Worm (Caenorhabditis elegans) whole organism, young adult: Measurements from ENCODE around the gene glb-11.

Experiments used
- B0019.2 ChIP-seq: fragments of 200-800 bp; sonication (Bioruptor generic); conservative IDR thresholded peaks from 2 replicates; pipeline ENCODE4 v1.3.6; 2022; ENCODE audit warnings: missing genetic modification reagents, missing genetic modification characterization, missing compliant biosample characterization
- B0261.1 ChIP-seq: sonication (generic microtip); optimal IDR thresholded peaks from 2 replicates; lab custom pipeline; 2016; ENCODE audit warnings: mild to moderate bottlenecking, missing genetic modification characterization, moderate library complexity, missing compliant biosample characterization
- B0336.3 ChIP-seq: fragments of 200-800 bp; sonication (Bioruptor generic); IDR thresholded peaks from 2 replicates; pipeline ENCODE4 v1.3.6; 2022; ENCODE audit warnings: missing genetic modification characterization, missing compliant biosample characterization
- C06A6.2 ChIP-seq: fragments of 200-800 bp; sonication (Bioruptor generic); conservative IDR thresholded peaks from 2 replicates; pipeline ENCODE4 v1.3.6; 2022; ENCODE audit warnings: missing genetic modification characterization, missing compliant biosample characterization
- C17E4.6 ChIP-seq: fragments of 200-800 bp; sonication (Bioruptor generic); IDR thresholded peaks from 2 replicates; pipeline ENCODE4 v1.3.6; 2022; ENCODE audit warnings: missing genetic modification reagents, missing genetic modification characterization, missing compliant biosample characterization
- D2030.7 ChIP-seq: fragments of 200-800 bp; sonication (Bioruptor generic); IDR thresholded peaks from 2 replicates; pipeline ENCODE4 v1.3.6; 2022; ENCODE audit warnings: missing genetic modification reagents, missing genetic modification characterization, missing compliant biosample characterization
- F22D6.2 ChIP-seq: sonication (generic microtip); optimal IDR thresholded peaks from 2 replicates; lab custom pipeline; 2016; ENCODE audit warnings: mild to moderate bottlenecking, missing genetic modification characterization, missing compliant biosample characterization
- F52B5.7 ChIP-seq: sonication (generic microtip); optimal IDR thresholded peaks from 2 replicates; lab custom pipeline; 2016; ENCODE audit warnings: mild to moderate bottlenecking, missing genetic modification characterization, missing compliant biosample characterization
- F55B11.4 ChIP-seq: sonication (generic microtip); optimal IDR thresholded peaks from 2 replicates; lab custom pipeline; 2016; ENCODE audit warnings: missing compliant biosample characterization, missing genetic modification characterization, borderline replicate concordance; ENCODE audit not compliant: insufficient read depth
- F57C9.4 ChIP-seq: sonication (generic microtip); optimal IDR thresholded peaks from 2 replicates; lab custom pipeline; 2017; ENCODE audit warnings: mild to moderate bottlenecking, missing genetic modification characterization, missing compliant biosample characterization
- K12H6.12 ChIP-seq: fragments of 200-800 bp; sonication (Bioruptor generic); optimal IDR thresholded peaks from 2 replicates; lab custom pipeline; 2018; ENCODE audit warnings: mild to moderate bottlenecking, missing genetic modification characterization, missing compliant biosample characterization
- T26A5.8 ChIP-seq: sonication (generic microtip); optimal IDR thresholded peaks from 2 replicates; lab custom pipeline; 2016; ENCODE audit warnings: missing genetic modification characterization, missing compliant biosample characterization
- Y67H2A.10 ChIP-seq: fragments of 200-800 bp; sonication (Bioruptor generic); conservative IDR thresholded peaks from 2 replicates; pipeline ENCODE4 v1.3.6; 2022; ENCODE audit warnings: missing genetic modification reagents, missing genetic modification characterization, missing compliant biosample characterization
- akir-1 ChIP-seq: fragments of 200-800 bp; sonication (Bioruptor generic); optimal IDR thresholded peaks from 2 replicates; lab custom pipeline; 2018; ENCODE audit warnings: mild to moderate bottlenecking, missing genetic modification characterization, moderate library complexity, missing compliant biosample characterization
- atf-7 ChIP-seq: sonication (generic microtip); optimal IDR thresholded peaks from 2 replicates; lab custom pipeline; 2017; ENCODE audit warnings: mild to moderate bottlenecking, missing genetic modification characterization, missing compliant biosample characterization
- athp-1 ChIP-seq: sonication (generic microtip); optimal IDR thresholded peaks from 2 replicates; lab custom pipeline; 2017; ENCODE audit warnings: mild to moderate bottlenecking, missing genetic modification characterization, missing compliant biosample characterization
- attf-3 ChIP-seq: fragments of 200-800 bp; sonication (Bioruptor generic); conservative IDR thresholded peaks from 2 replicates; pipeline ENCODE4 v1.3.6; 2022; ENCODE audit warnings: missing genetic modification reagents, missing genetic modification characterization, missing compliant biosample characterization
- bed-1 ChIP-seq: fragments of 200-800 bp; sonication (Bioruptor generic); IDR thresholded peaks from 2 replicates; pipeline ENCODE4 v1.3.6; 2022; ENCODE audit warnings: missing genetic modification reagents, missing genetic modification characterization, missing compliant biosample characterization
- cebp-2 ChIP-seq: fragments of 200-800 bp; sonication (Bioruptor generic); IDR thresholded peaks from 2 replicates; pipeline ENCODE4 v1.3.6; 2022; ENCODE audit warnings: missing genetic modification characterization, missing compliant biosample characterization
- ceh-100 ChIP-seq: fragments of 200-800 bp; sonication (Bioruptor generic); IDR thresholded peaks from 2 replicates; pipeline ENCODE4 v1.3.6; 2022; ENCODE audit warnings: missing genetic modification reagents, missing genetic modification characterization, missing compliant biosample characterization
- ceh-58 ChIP-seq: fragments of 200-800 bp; sonication (Bioruptor generic); IDR thresholded peaks from 2 replicates; pipeline ENCODE4 v1.3.6; 2022; ENCODE audit warnings: missing genetic modification characterization, missing compliant biosample characterization
- chd-7 ChIP-seq: sonication (generic microtip); optimal IDR thresholded peaks from 2 replicates; lab custom pipeline; 2016; ENCODE audit warnings: mild to moderate bottlenecking, missing genetic modification characterization, moderate library complexity, missing compliant biosample characterization
- die-1 ChIP-seq: sonication (generic microtip); optimal IDR thresholded peaks from 2 replicates; lab custom pipeline; 2016; ENCODE audit warnings: missing genotype, mild to moderate bottlenecking, missing genetic modification characterization, missing compliant biosample characterization
- dpl-1 ChIP-seq: fragments of 150-350 bp; optimal IDR thresholded peaks from 2 replicates; lab custom pipeline; 2014; ENCODE audit warnings: missing biosample characterization, missing genetic modification reagents, missing genetic modification characterization
- efl-1 ChIP-seq: fragments of 150-350 bp; optimal IDR thresholded peaks from 2 replicates; lab custom pipeline; 2014; ENCODE audit warnings: missing biosample characterization, missing genetic modification reagents, missing genetic modification characterization
- ekl-4 ChIP-seq: fragments of 200-800 bp; sonication (Bioruptor generic); IDR thresholded peaks from 2 replicates; pipeline ENCODE4 v1.3.6; 2022; ENCODE audit warnings: missing genetic modification reagents, missing genetic modification characterization, missing compliant biosample characterization
- ets-4 ChIP-seq: fragments of 200-800 bp; sonication (Bioruptor generic); optimal IDR thresholded peaks from 2 replicates; lab custom pipeline; 2018; ENCODE audit warnings: mild to moderate bottlenecking, missing genetic modification characterization, missing compliant biosample characterization
- him-1 ChIP-seq: sonication (generic microtip); optimal IDR thresholded peaks from 2 replicates; lab custom pipeline; 2016; ENCODE audit warnings: missing genotype, missing genetic modification reagents, missing genetic modification characterization, missing compliant biosample characterization
- hlh-26 ChIP-seq: fragments of 200-800 bp; sonication (Bioruptor generic); conservative IDR thresholded peaks from 2 replicates; pipeline ENCODE4 v1.3.6; 2022; ENCODE audit warnings: missing genetic modification reagents, missing genetic modification characterization, missing compliant biosample characterization
- hsf-1 ChIP-seq: fragments of 200-800 bp; sonication (Bioruptor generic); IDR thresholded peaks from 2 replicates; pipeline ENCODE4 v1.3.6; 2022; ENCODE audit warnings: missing genetic modification reagents, missing genetic modification characterization, missing compliant biosample characterization
- lin-26 ChIP-seq: fragments of 200-800 bp; sonication (Bioruptor generic); IDR thresholded peaks from 2 replicates; pipeline ENCODE4 v1.3.6; 2022; ENCODE audit warnings: missing genetic modification reagents, missing genetic modification characterization, missing compliant biosample characterization
- lsy-27 ChIP-seq: sonication (generic microtip); optimal IDR thresholded peaks from 2 replicates; lab custom pipeline; 2017; ENCODE audit warnings: missing genetic modification characterization, mild to moderate bottlenecking, missing compliant biosample characterization, antibody characterized with exemption, missing genotype, borderline replicate concordance; ENCODE audit not compliant: insufficient read depth
- mcd-1 ChIP-seq: fragments of 200-800 bp; sonication (Bioruptor generic); IDR thresholded peaks from 2 replicates; pipeline ENCODE4 v1.3.6; 2022; ENCODE audit warnings: missing genetic modification reagents, missing genetic modification characterization, missing compliant biosample characterization
- nfya-2 ChIP-seq: fragments of 200-800 bp; sonication (Bioruptor generic); IDR thresholded peaks from 2 replicates; pipeline ENCODE4 v1.3.6; 2022; ENCODE audit warnings: missing genetic modification reagents, missing genetic modification characterization, missing compliant biosample characterization
- nhr-120 ChIP-seq: fragments of 200-800 bp; sonication (Bioruptor generic); IDR thresholded peaks from 2 replicates; pipeline ENCODE4 v1.3.6; 2022; ENCODE audit warnings: missing genetic modification characterization, missing compliant biosample characterization
- nhr-27 ChIP-seq: fragments of 200-800 bp; sonication (Bioruptor generic); optimal IDR thresholded peaks from 2 replicates; lab custom pipeline; 2018; ENCODE audit warnings: mild to moderate bottlenecking, missing genetic modification characterization, moderate library complexity, missing compliant biosample characterization
- nhr-80 ChIP-seq: sonication (generic microtip); optimal IDR thresholded peaks from 2 replicates; lab custom pipeline; 2016; ENCODE audit warnings: missing genetic modification characterization, missing compliant biosample characterization
- pbrm-1 ChIP-seq: fragments of 200-800 bp; sonication (Bioruptor generic); IDR thresholded peaks from 2 replicates; pipeline ENCODE4 v1.3.6; 2022; ENCODE audit warnings: missing genetic modification reagents, missing genetic modification characterization, missing compliant biosample characterization
- repo-1 ChIP-seq: sonication (generic microtip); optimal IDR thresholded peaks from 2 replicates; lab custom pipeline; 2017; ENCODE audit warnings: mild to moderate bottlenecking, missing genetic modification characterization, missing compliant biosample characterization
- snpc-1.3 ChIP-seq: sonication (generic microtip); optimal IDR thresholded peaks from 2 replicates; lab custom pipeline; 2017; ENCODE audit warnings: missing genetic modification characterization, mild to moderate bottlenecking, missing compliant biosample characterization, antibody characterized with exemption, moderate library complexity, missing genotype, missing genetic modification reagents; ENCODE audit not compliant: insufficient read depth
- snpc-3.4 ChIP-seq: sonication (generic microtip); optimal IDR thresholded peaks from 2 replicates; lab custom pipeline; 2017; ENCODE audit warnings: missing genetic modification characterization, mild to moderate bottlenecking, missing compliant biosample characterization, antibody characterized with exemption, moderate library complexity, missing genotype, missing genetic modification reagents
- somi-1 ChIP-seq: fragments of 200-800 bp; sonication (Bioruptor generic); optimal IDR thresholded peaks from 2 replicates; lab custom pipeline; 2018; ENCODE audit warnings: mild to moderate bottlenecking, missing genetic modification characterization, missing compliant biosample characterization
- sptf-2 ChIP-seq: fragments of 200-800 bp; sonication (Bioruptor generic); optimal IDR thresholded peaks from 2 replicates; lab custom pipeline; 2018; ENCODE audit warnings: mild to moderate bottlenecking, missing genetic modification characterization, missing compliant biosample characterization
- unc-62 ChIP-seq: fragments of 150-350 bp; optimal IDR thresholded peaks from 2 replicates; lab custom pipeline; 2014; ENCODE audit warnings: missing biosample characterization, missing genetic modification reagents, missing genetic modification characterization
- xnd-1 ChIP-seq: sonication (generic microtip); optimal IDR thresholded peaks from 2 replicates; lab custom pipeline; 2016; ENCODE audit warnings: missing genotype, missing genetic modification reagents, missing genetic modification characterization, missing compliant biosample characterization
- ztf-22 ChIP-seq: fragments of 200-800 bp; sonication (Bioruptor generic); optimal IDR thresholded peaks from 2 replicates; lab custom pipeline; 2018; ENCODE audit warnings: mild to moderate bottlenecking, missing genetic modification characterization, moderate library complexity, missing compliant biosample characterization
- ztf-6 ChIP-seq: fragments of 200-800 bp; sonication (Bioruptor generic); IDR thresholded peaks from 2 replicates; pipeline ENCODE4 v1.3.6; 2022; ENCODE audit warnings: missing genetic modification reagents, missing genetic modification characterization, missing compliant biosample characterization

Gene glb-11

ce11 chrIII:3979980-3980631 is 11.9 kb downstream of the glb-11 start (continued):
- TF ChIP-seq hsf-1 (GFP tag; lab: Robert Waterston, UW) = no peak
- TF ChIP-seq ceh-100 (GFP tag; lab: Robert Waterston, UW) = no peak
- TF ChIP-seq C17E4.6 (GFP tag; lab: Robert Waterston, UW) = no peak
- no peak for TF ChIP-seq ekl-4 (GFP tag; lab: Robert Waterston, UW)
- TF ChIP-seq attf-3 (GFP tag; lab: Robert Waterston, UW) = no peak
- TF ChIP-seq chd-7 (tag; lab: Kevin White, UChicago) = peak; percentile 40
- TF ChIP-seq die-1 (tag; lab: Kevin White, UChicago) = no peak
- no peak for TF ChIP-seq xnd-1 (tag; lab: Kevin White, UChicago)
- no peak for TF ChIP-seq snpc-3.4 (tag; lab: Kevin White, UChicago)
- TF ChIP-seq C06A6.2 = 0 out of 2 replicates have a peak, but pooled peaks have one; percentile 47
- no peak for TF ChIP-seq ets-4 (GFP tag; lab: Kevin White, UChicago)
- TF ChIP-seq B0019.2 = no peak
- TF ChIP-seq sptf-2 = no peak
- no peak; the same call in 1 of the 2 replicates for TF ChIP-seq mcd-1 (GFP tag; lab: Robert Waterston, UW)
- TF ChIP-seq hlh-26 (GFP tag; lab: Robert Waterston, UW) = no peak
- peak; percentile 69 for TF ChIP-seq K12H6.12 (tag; lab: Kevin White, UChicago)
- 0 out of 2 replicates have a peak, but pooled peaks have one; percentile 21 for TF ChIP-seq pbrm-1 (GFP tag; lab: Robert Waterston, UW)
- TF ChIP-seq nhr-27 (tag; lab: Kevin White, UChicago) = no peak
- peak; percentile 3 for TF ChIP-seq somi-1
- no peak for TF ChIP-seq F22D6.2 (tag; lab: Kevin White, UChicago)
- no peak for TF ChIP-seq Y67H2A.10 (GFP tag; lab: Robert Waterston, UW)
- no peak for TF ChIP-seq T26A5.8
- TF ChIP-seq nhr-120 (GFP tag; lab: Robert Waterston, UW) = no peak
- TF ChIP-seq lsy-27 = no peak
- TF ChIP-seq D2030.7 (GFP tag; lab: Robert Waterston, UW) = no peak
- peak; percentile 57 for TF ChIP-seq repo-1
- no peak for TF ChIP-seq ztf-6
- no peak for TF ChIP-seq akir-1 (GFP tag; lab: Kevin White, UChicago)
- peak; percentile 5 for TF ChIP-seq efl-1 (GFP tag; lab: Kevin White, UChicago)
- TF ChIP-seq B0336.3 (GFP tag; lab: Robert Waterston, UW) = peak; percentile 54; the same call in 1 of the 2 replicates
- no peak for TF ChIP-seq snpc-1.3 (tag; lab: Kevin White, UChicago)
- TF ChIP-seq B0261.1 (tag; lab: Kevin White, UChicago) = no peak
- peak; percentile 37 for TF ChIP-seq atf-7 (tag; lab: Kevin White, UChicago)
- no peak for TF ChIP-seq bed-1 (GFP tag; lab: Robert Waterston, UW)
- peak; percentile 70 for TF ChIP-seq nhr-80
- TF ChIP-seq ceh-58 (GFP tag; lab: Robert Waterston, UW) = no peak
- TF ChIP-seq cebp-2 = no peak
- no peak for TF ChIP-seq unc-62 (GFP tag; lab: Kevin White, UChicago)
- no peak for TF ChIP-seq F55B11.4 (tag; lab: Kevin White, UChicago)
- no peak for TF ChIP-seq nfya-2
- TF ChIP-seq F52B5.7 (tag; lab: Kevin White, UChicago) = no peak
- no peak for TF ChIP-seq ztf-22 (GFP tag; lab: Kevin White, UChicago)
- TF ChIP-seq athp-1 (tag; lab: Kevin White, UChicago) = no peak
- TF ChIP-seq F57C9.4 (tag; lab: Kevin White, UChicago) = no peak
- TF ChIP-seq him-1 (tag; lab: Kevin White, UChicago) = no peak
- no peak for TF ChIP-seq dpl-1
- TF ChIP-seq lin-26 (GFP tag; lab: Robert Waterston, UW) = 0 out of 2 replicates have a peak, but pooled peaks have one; percentile 19
